Worm (Caenorhabditis elegans): Measurements from ENCODE around the gene otub-4.

otub-4 gene

DNA sequence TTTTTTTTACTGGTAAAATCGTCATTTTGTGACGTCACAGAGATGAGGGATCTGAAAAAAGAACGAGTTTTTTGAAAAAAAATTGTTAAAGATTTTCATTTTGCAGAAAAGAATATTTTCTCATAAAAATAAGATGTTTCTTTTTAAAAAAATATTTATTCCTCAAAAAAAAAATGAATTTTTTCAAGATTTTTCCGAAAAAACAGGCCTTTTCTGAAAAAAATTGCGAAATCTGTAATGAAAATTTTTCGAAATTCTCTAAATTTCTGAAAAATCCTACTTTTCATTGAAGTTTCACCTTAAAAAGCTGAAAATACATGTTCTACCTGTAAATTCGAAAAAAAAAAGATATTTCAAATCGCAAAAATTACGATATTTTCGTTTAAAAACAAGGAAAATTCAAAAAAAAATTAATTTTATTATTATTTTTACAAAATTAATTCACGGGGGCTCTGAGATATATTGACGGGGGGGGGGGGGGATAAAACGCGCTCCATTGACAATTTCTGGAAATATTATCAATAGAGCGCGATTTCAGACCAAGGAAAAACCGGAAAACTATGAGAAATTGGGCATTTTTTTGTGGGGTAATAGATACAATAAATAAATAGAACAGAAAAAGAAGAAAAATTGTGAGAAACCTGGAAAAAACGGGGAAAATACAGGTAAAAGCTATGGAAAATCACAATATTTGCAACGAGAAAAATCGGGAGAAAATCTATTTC lies at the start of gene otub-4:
TSS of gene otub-4 (minus strand) at position 51 of the 725 bp plus-strand sequence.
- TF ChIP-seq sea-1 (GFP tag; conservative IDR thresholded peaks at IDR 0.05) = no peak
- TF ChIP-seq F13C5.2 (tag; optimal IDR thresholded peaks at IDR 0.05) = no peak
- no peak for TF ChIP-seq hnd-1 (tag; optimal IDR thresholded peaks at IDR 0.05)
- TF ChIP-seq pes-1 (GFP tag; IDR thresholded peaks at IDR 0.05) = no peak
- TF ChIP-seq hmbx-1 (tag; optimal IDR thresholded peaks at IDR 0.05) = no peak
- no peak for TF ChIP-seq ceh-13 (GFP tag; optimal IDR thresholded peaks at IDR 0.05)
- TF ChIP-seq aly-1 (tag; optimal IDR thresholded peaks at IDR 0.05) = no peak
- no peak for TF ChIP-seq ceh-36 (tag; optimal IDR thresholded peaks at IDR 0.05)
- no peak for TF ChIP-seq tbx-37 (GFP tag; conservative IDR thresholded peaks at IDR 0.05)
- no peak for TF ChIP-seq flt-1 (GFP tag; IDR thresholded peaks at IDR 0.05)
- TF ChIP-seq tra-4 (tag; optimal IDR thresholded peaks at IDR 0.05) = no peak
- TF ChIP-seq scrt-1 (GFP tag; IDR thresholded peaks at IDR 0.05) = no peak

DNA sequence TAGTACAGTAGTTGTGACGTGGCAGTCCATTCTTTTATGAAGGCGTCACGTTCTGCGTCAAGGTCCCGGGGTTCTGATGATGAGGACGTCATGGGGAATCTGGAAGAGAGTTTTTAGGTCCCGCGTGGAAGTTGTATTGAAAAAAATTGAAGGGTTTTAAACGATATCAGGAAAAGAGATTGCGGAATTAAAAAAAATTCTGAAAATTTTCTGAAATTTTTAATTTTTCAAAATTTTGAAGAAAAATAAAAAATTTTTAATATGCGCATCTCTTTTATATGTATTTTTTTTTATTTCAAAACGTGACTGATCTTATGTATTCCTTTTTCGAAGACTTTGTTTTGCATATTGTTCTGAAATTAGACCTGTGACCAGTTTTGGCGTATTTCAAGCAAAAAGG lies 44.6 kb upstream of the otub-4 start, which contains the start of gene C04C3.6:
TSS of gene C04C3.6 (minus strand) at position 101 of the 400 bp plus-strand sequence.
- TF ChIP-seq tbx-37 (GFP tag; conservative IDR thresholded peaks at IDR 0.05) = no peak
- TF ChIP-seq ceh-13 (GFP tag; optimal IDR thresholded peaks at IDR 0.05) = no peak
- no peak for TF ChIP-seq ama-1 (optimal IDR thresholded peaks at IDR 0.05)
- no peak for TF ChIP-seq hmbx-1 (tag; optimal IDR thresholded peaks at IDR 0.05)
- no peak for TF ChIP-seq F13C5.2 (tag; optimal IDR thresholded peaks at IDR 0.05)
- TF ChIP-seq tbx-11 (GFP tag; IDR thresholded peaks at IDR 0.05) = no peak
- no peak for TF ChIP-seq sea-1 (GFP tag; conservative IDR thresholded peaks at IDR 0.05)
- TF ChIP-seq ets-7 (tag; optimal IDR thresholded peaks at IDR 0.05) = no peak

DNA sequence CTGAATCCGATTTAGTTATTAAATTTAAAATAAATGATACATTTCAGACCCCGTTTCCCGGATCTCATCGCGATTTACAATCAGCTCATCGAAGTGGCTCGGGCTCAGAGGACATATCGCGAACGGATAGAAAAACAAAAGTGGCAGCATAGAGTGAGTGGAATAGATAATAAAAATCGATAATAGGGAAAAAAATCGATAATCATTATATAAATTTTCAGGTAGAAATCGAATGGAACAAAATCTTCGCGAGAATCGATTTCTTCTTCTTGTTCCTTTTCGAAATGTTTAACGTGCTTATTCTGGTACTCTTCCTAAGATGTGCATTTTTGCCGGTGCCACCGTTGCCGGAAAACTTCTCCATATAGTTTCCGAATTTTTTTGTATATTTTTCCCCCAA lies 40.8 kb upstream of the otub-4 start:
- TF ChIP-seq hmbx-1 (tag; optimal IDR thresholded peaks at IDR 0.05) (no peak), aly-1 (tag; optimal IDR thresholded peaks at IDR 0.05) (no peak), flt-1 (GFP tag; IDR thresholded peaks at IDR 0.05) (no peak), ceh-13 (GFP tag; optimal IDR thresholded peaks at IDR 0.05) (no peak), tra-4 (tag; optimal IDR thresholded peaks at IDR 0.05) (no peak), tbx-11 (GFP tag; IDR thresholded peaks at IDR 0.05) (no peak), pes-1 (GFP tag; IDR thresholded peaks at IDR 0.05) (no peak), ceh-36 (tag; optimal IDR thresholded peaks at IDR 0.05) (no peak), sea-1 (GFP tag; conservative IDR thresholded peaks at IDR 0.05) (no peak), F13C5.2 (tag; optimal IDR thresholded peaks at IDR 0.05) (no peak), ama-1 (optimal IDR thresholded peaks at IDR 0.05) (no peak), ets-7 (tag; optimal IDR thresholded peaks at IDR 0.05) (no peak), B0310.2 (tag; optimal IDR thresholded peaks at IDR 0.05) (no peak), hmg-4 (GFP tag; optimal IDR thresholded peaks at IDR 0.05) (no peak), tbx-37 (GFP tag; conservative IDR thresholded peaks at IDR 0.05) (no peak), hnd-1 (tag; optimal IDR thresholded peaks at IDR 0.05) (no peak), scrt-1 (GFP tag; IDR thresholded peaks at IDR 0.05) (no peak)

DNA sequence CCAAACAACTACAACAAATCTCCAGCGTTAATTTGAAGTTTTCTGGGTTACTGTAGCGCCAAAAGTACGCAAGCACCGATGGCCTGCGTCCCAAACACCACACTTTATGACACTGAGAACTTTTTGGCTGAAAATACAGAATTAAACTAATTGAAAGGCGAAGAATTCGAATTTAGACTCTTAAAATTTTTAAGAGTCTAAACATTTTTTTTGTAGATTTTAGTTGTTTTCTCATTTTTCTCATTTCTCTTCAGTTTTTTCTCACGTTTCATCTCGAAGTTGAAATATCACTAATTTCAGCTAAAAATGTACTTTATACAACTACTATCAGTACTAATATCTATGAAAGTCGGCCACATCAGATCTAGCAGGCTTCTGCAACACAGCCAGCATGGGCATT lies 37.5 kb upstream of the otub-4 start, which contains the start of gene lgc-9:
TSS of gene lgc-9 (plus strand) at position 301 of the 400 bp plus-strand sequence.
- TF ChIP-seq aly-1 (tag; optimal IDR thresholded peaks at IDR 0.05) = no peak
- TF ChIP-seq ets-7 (tag; optimal IDR thresholded peaks at IDR 0.05) = no peak
- TF ChIP-seq ceh-13 (GFP tag; optimal IDR thresholded peaks at IDR 0.05) = no peak
- no peak for TF ChIP-seq flt-1 (GFP tag; IDR thresholded peaks at IDR 0.05)
- TF ChIP-seq tbx-37 (GFP tag; conservative IDR thresholded peaks at IDR 0.05) = no peak
- TF ChIP-seq ceh-36 (tag; optimal IDR thresholded peaks at IDR 0.05) = no peak
- no peak for TF ChIP-seq sea-1 (GFP tag; conservative IDR thresholded peaks at IDR 0.05)

DNA sequence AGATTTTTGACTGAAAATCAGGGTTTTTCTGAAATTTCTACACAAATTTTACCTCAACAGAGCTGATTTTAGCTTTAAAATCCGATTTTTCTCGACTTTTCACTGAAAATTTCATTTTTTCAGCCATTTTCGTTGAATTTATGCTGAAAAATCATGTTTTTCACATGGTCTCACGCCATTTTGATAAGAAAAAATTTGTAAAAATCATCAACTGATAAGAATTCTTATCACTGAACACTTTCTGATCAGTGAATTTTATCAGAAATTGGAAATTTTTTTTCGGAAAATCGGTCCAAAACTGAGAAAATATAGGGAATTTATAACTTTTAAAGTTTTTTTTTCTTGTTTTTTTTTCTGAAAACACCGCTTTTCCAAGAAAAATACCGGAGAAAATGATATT lies 23.0 kb upstream of the otub-4 start:
- TF ChIP-seq ama-1 (optimal IDR thresholded peaks at IDR 0.05) (no peak), hmg-4 (GFP tag; optimal IDR thresholded peaks at IDR 0.05) (no peak), tbx-11 (GFP tag; IDR thresholded peaks at IDR 0.05) (no peak), B0310.2 (tag; optimal IDR thresholded peaks at IDR 0.05) (no peak), tra-4 (tag; optimal IDR thresholded peaks at IDR 0.05) (no peak), aly-1 (tag; optimal IDR thresholded peaks at IDR 0.05) (no peak), F13C5.2 (tag; optimal IDR thresholded peaks at IDR 0.05) (no peak), hnd-1 (tag; optimal IDR thresholded peaks at IDR 0.05) (no peak), ceh-36 (tag; optimal IDR thresholded peaks at IDR 0.05) (no peak), sea-1 (GFP tag; conservative IDR thresholded peaks at IDR 0.05) (no peak), scrt-1 (GFP tag; IDR thresholded peaks at IDR 0.05) (no peak), tbx-37 (GFP tag; conservative IDR thresholded peaks at IDR 0.05) (no peak)

DNA sequence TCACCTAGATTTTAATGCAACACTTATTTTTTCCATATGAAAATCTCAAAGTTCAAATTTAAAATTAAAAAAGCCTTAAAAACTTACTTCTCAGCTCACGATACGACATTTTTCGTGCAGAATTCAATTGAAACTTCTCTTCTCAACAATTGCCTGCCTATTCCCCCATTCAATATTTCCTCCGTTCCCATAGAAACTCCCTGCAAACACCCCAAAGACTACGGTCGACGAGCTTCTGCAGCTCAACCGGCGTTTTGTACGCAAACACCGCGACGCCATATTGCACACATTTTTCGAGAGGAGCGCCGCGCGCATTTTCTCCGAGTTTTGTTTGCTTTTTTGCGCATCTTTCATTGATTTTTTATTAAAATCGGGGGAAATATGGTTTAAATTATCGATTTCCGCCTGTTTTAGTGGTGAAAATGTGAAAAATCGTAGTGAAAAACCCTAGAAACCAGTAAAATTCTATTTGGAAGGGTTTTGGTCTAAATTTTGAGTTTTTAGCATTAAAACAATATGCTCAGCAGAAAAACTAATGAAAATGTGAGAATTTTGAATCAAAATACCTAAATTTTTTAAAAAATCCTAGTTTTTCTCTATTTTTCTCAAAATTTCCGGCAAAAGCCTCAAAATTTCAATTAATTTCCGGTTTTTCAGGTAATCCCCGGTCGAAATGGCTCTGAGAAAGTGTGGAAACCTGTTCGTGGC lies 21.2 kb upstream of the otub-4 start, which contains the start of the genes dyf-3 and pdhb-1:
TSS of gene dyf-3 (minus strand) at position 217 of the 708 bp plus-strand sequence.
TSS of gene pdhb-1 (plus strand) at position 658 of the 708 bp plus-strand sequence.
- TF ChIP-seq tbx-11 (GFP tag; IDR thresholded peaks at IDR 0.05) (no peak), ceh-36 (tag; optimal IDR thresholded peaks at IDR 0.05) (no peak), F13C5.2 (tag; optimal IDR thresholded peaks at IDR 0.05) (peak; percentile 40), scrt-1 (GFP tag; IDR thresholded peaks at IDR 0.05) (0 out of 2 replicates have a peak, but pooled peaks have one; percentile 38)

DNA sequence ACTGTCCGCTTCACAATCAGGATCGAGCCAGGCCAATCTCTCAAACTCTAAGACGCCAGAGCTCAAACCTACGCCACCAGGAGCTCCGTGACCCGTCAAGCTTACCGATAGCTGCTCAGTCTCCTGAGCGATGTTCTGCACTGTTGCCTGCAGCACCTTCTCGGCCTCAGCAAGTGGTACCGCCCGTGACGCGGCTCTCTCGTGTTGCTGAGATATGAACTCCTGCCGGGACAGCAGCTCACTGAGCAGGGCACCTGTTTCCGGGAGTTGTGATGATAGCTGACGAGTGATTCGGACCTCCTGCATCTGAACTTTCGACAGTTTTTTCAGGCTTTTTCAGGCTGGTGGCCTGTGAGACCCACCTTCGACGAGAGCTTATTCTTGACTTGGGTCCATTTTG lies 20.1 kb upstream of the otub-4 start:
- TF ChIP-seq aly-1 (tag; optimal IDR thresholded peaks at IDR 0.05) (no peak), hmbx-1 (tag; optimal IDR thresholded peaks at IDR 0.05) (no peak), hmg-4 (GFP tag; optimal IDR thresholded peaks at IDR 0.05) (no peak), tbx-11 (GFP tag; IDR thresholded peaks at IDR 0.05) (no peak), F13C5.2 (tag; optimal IDR thresholded peaks at IDR 0.05) (no peak), flt-1 (GFP tag; IDR thresholded peaks at IDR 0.05) (no peak), hnd-1 (tag; optimal IDR thresholded peaks at IDR 0.05) (no peak), sea-1 (GFP tag; conservative IDR thresholded peaks at IDR 0.05) (no peak)

Data from whole organism, early embryonic.